Worm (Caenorhabditis elegans): Measurements from ENCODE around the gene M163.1.

Gene M163.1

ce11 chrX:14505578-14506353, 2.1 kb upstream of the M163.1 start (continued):
- TF ChIP-seq K12H6.12 (tag; optimal IDR thresholded peaks at IDR 0.05): no peak
- TF ChIP-seq F57A8.1 (GFP tag; optimal IDR thresholded peaks at IDR 0.05): no peak
- TF ChIP-seq let-526 (GFP tag; IDR thresholded peaks at IDR 0.05): peak; percentile 23; the same call in 1 of the 2 replicates
- TF ChIP-seq mes-4 (tag; optimal IDR thresholded peaks at IDR 0.05): no peak
- no peak for TF ChIP-seq nhr-179 (tag; optimal IDR thresholded peaks at IDR 0.05)

ce11 chrX:14504551-14504902, 903 bp upstream of the M163.1 start:
- peak; percentile 38 for TF ChIP-seq nhr-80 (tag; optimal IDR thresholded peaks at IDR 0.05)
- no peak for TF ChIP-seq ztf-25 (GFP tag; IDR thresholded peaks at IDR 0.05)

ce11 chrX:14503282-14503681, 342 bp downstream of the M163.1 start:
- TF ChIP-seq lin-35 (GFP tag; optimal IDR thresholded peaks at IDR 0.05): no peak
- no peak for TF ChIP-seq C06A6.2 (GFP tag; conservative IDR thresholded peaks at IDR 0.05)
- TF ChIP-seq unc-62 (GFP tag; optimal IDR thresholded peaks at IDR 0.05): peak; percentile 24
- TF ChIP-seq sea-2 (GFP tag; IDR thresholded peaks at IDR 0.05): no peak
- TF ChIP-seq lin-26 (GFP tag; IDR thresholded peaks at IDR 0.05): 0 out of 2 replicates have a peak, but pooled peaks have one; percentile 42
- TF ChIP-seq Y53G8AR.9 (GFP tag; conservative IDR thresholded peaks at IDR 0.05): no peak
- no peak for TF ChIP-seq dpff-1 (tag; optimal IDR thresholded peaks at IDR 0.05)
- TF ChIP-seq nfya-2 (GFP tag; IDR thresholded peaks at IDR 0.05): no peak
- TF ChIP-seq ekl-4 (GFP tag; IDR thresholded peaks at IDR 0.05): no peak
- no peak for TF ChIP-seq sptf-2 (GFP tag; optimal IDR thresholded peaks at IDR 0.05)
- no peak for TF ChIP-seq dpl-1 (GFP tag; optimal IDR thresholded peaks at IDR 0.05)
- TF ChIP-seq ztf-28 (GFP tag; IDR thresholded peaks at IDR 0.05): no peak
- TF ChIP-seq pbrm-1 (GFP tag; IDR thresholded peaks at IDR 0.05): no peak
- no peak for TF ChIP-seq madf-3 (GFP tag; IDR thresholded peaks at IDR 0.05)
- no peak for TF ChIP-seq ztf-22 (GFP tag; optimal IDR thresholded peaks at IDR 0.05)

- TF ChIP-seq ztf-18 (tag; optimal IDR thresholded peaks at IDR 0.05) (peak; percentile 18), ZK185.1 (tag; optimal IDR thresholded peaks at IDR 0.05; ENCODE audit: poor library complexity, severe bottlenecking) (no peak), unc-130 (GFP tag; optimal IDR thresholded peaks at IDR 0.05) (no peak), lin-35 (GFP tag; optimal IDR thresholded peaks at IDR 0.05) (peak in 1 of 3 experiments; percentile 28), atf-7 (tag; optimal IDR thresholded peaks at IDR 0.05) (peak; percentile 58), ceh-91 (GFP tag; IDR thresholded peaks at IDR 0.05) (no peak), attf-5 (GFP tag; optimal IDR thresholded peaks at IDR 0.05) (peak; percentile 75), egl-18 (GFP tag; IDR thresholded peaks at IDR 0.05) (no peak), lin-54 (GFP tag; optimal IDR thresholded peaks at IDR 0.05) (peak; percentile 12), unc-62 (GFP tag; optimal IDR thresholded peaks at IDR 0.05) (peak; percentile 97), lin-26 (GFP tag; IDR thresholded peaks at IDR 0.05) (peak; percentile 77; the same call in 1 of the 2 replicates), let-607 (tag; optimal IDR thresholded peaks at IDR 0.05) (peak in 1 of 2 experiments; percentile 46), dox-1 (GFP tag; IDR thresholded peaks at IDR 0.05) (0 out of 2 replicates have a peak, but pooled peaks have one; percentile 35), F22D6.2 (tag; optimal IDR thresholded peaks at IDR 0.05) (peak; percentile 44), nfyb-1 (GFP tag; IDR thresholded peaks at IDR 0.05) (0 out of 2 replicates have a peak, but pooled peaks have one; percentile 28), ztf-26 (tag; optimal IDR thresholded peaks at IDR 0.05) (peak; percentile 88), Y95B8A.8 (GFP tag; IDR thresholded peaks at IDR 0.05) (peak; percentile 61; the same call in 1 of the 2 replicates), let-526 (GFP tag; IDR thresholded peaks at IDR 0.05) (peak; percentile 74; the same call in 1 of the 2 replicates), snpc-4 (GFP tag; optimal IDR thresholded peaks at IDR 0.05) (no peak), snpc-4 (tag; optimal IDR thresholded peaks at IDR 0.05) (peak in 2 of 4 experiments; percentile 1 to 40), zim-3 (tag; optimal IDR thresholded peaks at IDR 0.05) (peak; percentile 3), nhr-90 (tag; optimal IDR thresholded peaks at IDR 0.05) (peak; percentile 68), pha-4 (tag; optimal IDR thresholded peaks at IDR 0.05) (peak; percentile 33), tlf-1 (GFP tag; optimal IDR thresholded peaks at IDR 0.05) (peak; percentile 77), dpff-1 (tag; optimal IDR thresholded peaks at IDR 0.05) (peak; percentile 17), akir-1 (GFP tag; optimal IDR thresholded peaks at IDR 0.05) (no peak)
Observed at ce11 chrX:14502116-14502587, 1.5 kb downstream of the M163.1 start.

Data from whole organism, young adult.